Worm (Caenorhabditis elegans): Measurements from ENCODE around the gene nkat-3.

- no peak for TF ChIP-seq W03F9.2 (tag; optimal IDR thresholded peaks at IDR 0.05)
- no peak for TF ChIP-seq dao-5 (tag; optimal IDR thresholded peaks at IDR 0.05)
- TF ChIP-seq him-1 (tag; optimal IDR thresholded peaks at IDR 0.05), result no peak
Observed at ce11 chrX:15407631-15408030, 33.9 kb upstream of the nkat-3 start, which contains the start of gene psa-3.
